Worm (Caenorhabditis elegans): ENCODE data around the gene R07G3.7.

DNA sequence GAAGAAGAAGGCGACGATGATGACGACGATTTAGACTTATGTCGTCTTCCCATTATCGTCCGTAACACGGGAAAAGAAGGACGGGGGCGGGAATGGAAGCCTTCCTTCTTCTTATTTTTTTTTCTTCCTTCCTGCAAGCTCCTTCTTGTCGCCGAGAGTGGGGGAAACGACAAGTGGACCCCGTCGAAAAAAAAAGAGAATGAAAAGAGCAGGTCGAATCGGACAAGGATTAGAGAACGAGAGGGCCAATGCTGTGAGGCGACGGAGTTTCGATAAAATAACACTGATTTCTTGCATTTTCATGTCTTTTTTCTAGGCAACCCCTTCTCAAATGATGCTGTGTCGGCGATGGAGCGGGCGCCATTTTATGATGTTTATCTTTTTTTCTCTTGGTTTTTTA, 37.6 kb upstream of the R07G3.7 start, which contains the start of gene pde-4:
- TF ChIP-seq ceh-45 (GFP tag; IDR thresholded peaks at IDR 0.05) (no peak), ceh-14 (tag; optimal IDR thresholded peaks at IDR 0.05) (no peak), ceh-9 (tag; optimal IDR thresholded peaks at IDR 0.05) (no peak), sox-4 (tag; optimal IDR thresholded peaks at IDR 0.05) (no peak), K02D7.2 (tag; optimal IDR thresholded peaks at IDR 0.05) (no peak)
